Fruit fly (Drosophila melanogaster) whole organism, pupa: ENCODE results near the gene CG10581.

ENCODE experiments used
- CG10348 ChIP-seq: fragments of 200-800 bp; sonication (Bioruptor generic); IDR thresholded peaks from 2 replicates; pipeline ENCODE4 v1.3.6; 2022; ENCODE audit warnings: missing biosample characterization, missing genetic modification characterization
- CG12605 ChIP-seq: fragments of 200-800 bp; sonication (Bioruptor generic); IDR thresholded peaks from 2 replicates; pipeline ENCODE4 v1.3.6; 2022; ENCODE audit warnings: missing biosample characterization, missing genetic modification characterization
- CG13204 ChIP-seq: fragments of 200-800 bp; sonication (Bioruptor generic); optimal IDR thresholded peaks from 2 replicates; lab custom pipeline; 2018; ENCODE audit warnings: missing biosample characterization, mild to moderate bottlenecking, missing genetic modification characterization, moderate library complexity
- CG14655 ChIP-seq: fragments of 200-800 bp; sonication (Bioruptor generic); optimal IDR thresholded peaks from 3 replicates; lab custom pipeline; 2017; ENCODE audit warnings: mild to moderate bottlenecking, missing biosample characterization, missing genetic modification reagents, missing genetic modification characterization
- CG15710 ChIP-seq: fragments of 200-800 bp; sonication (Bioruptor generic); optimal IDR thresholded peaks from 2 replicates; lab custom pipeline; 2018; ENCODE audit warnings: missing biosample characterization, mild to moderate bottlenecking, missing genetic modification characterization, moderate library complexity
- CG17806 ChIP-seq: fragments of 200-800 bp; sonication (Bioruptor generic); optimal IDR thresholded peaks from 2 replicates; lab custom pipeline; 2018; ENCODE audit warnings: missing biosample characterization, mild to moderate bottlenecking, missing genetic modification characterization, moderate library complexity
- CG32121 ChIP-seq: fragments of 200-800 bp; sonication (Bioruptor generic); IDR thresholded peaks from 2 replicates; pipeline ENCODE4 v1.3.6; 2022; ENCODE audit warnings: missing biosample characterization, missing genetic modification characterization
- CG34367 ChIP-seq: fragments of 200-800 bp; sonication (Bioruptor generic); optimal IDR thresholded peaks from 2 replicates; lab custom pipeline; 2018; ENCODE audit warnings: missing biosample characterization, mild to moderate bottlenecking, missing genetic modification characterization
- CG4496 ChIP-seq: fragments of 200-800 bp; sonication (Bioruptor generic); IDR thresholded peaks from 3 replicates; pipeline ENCODE4 v1.3.6; 2022; ENCODE audit warnings: missing biosample characterization, missing genetic modification characterization
- CG8159 ChIP-seq: fragments of 200-800 bp; sonication (Bioruptor generic); optimal IDR thresholded peaks from 3 replicates; lab custom pipeline; 2018; ENCODE audit warnings: missing biosample characterization, mild to moderate bottlenecking, missing genetic modification characterization, moderate library complexity
- CG8301 ChIP-seq: fragments of 200-800 bp; sonication (Bioruptor generic); optimal IDR thresholded peaks from 2 replicates; lab custom pipeline; 2018; ENCODE audit warnings: missing biosample characterization, mild to moderate bottlenecking, missing genetic modification characterization
- CG9948 ChIP-seq: fragments of 200-800 bp; sonication (Bioruptor generic); optimal IDR thresholded peaks from 2 replicates; lab custom pipeline; 2018; ENCODE audit warnings: missing biosample characterization, mild to moderate bottlenecking, missing genetic modification characterization, moderate library complexity
- D1 ChIP-seq: fragments of 200-800 bp; sonication (Bioruptor generic); optimal IDR thresholded peaks from 2 replicates; lab custom pipeline; 2018; ENCODE audit warnings: missing biosample characterization, mild to moderate bottlenecking, missing genetic modification characterization, moderate library complexity
- EcR ChIP-seq: fragments of 200-800 bp; sonication (Bioruptor generic); optimal IDR thresholded peaks from 3 replicates; lab custom pipeline; 2019; ENCODE audit warnings: missing biosample characterization, missing genetic modification characterization, mild to moderate bottlenecking, moderate library complexity, missing genetic modification reagents
- Ets98B ChIP-seq: fragments of 200-800 bp; sonication (Bioruptor generic); IDR thresholded peaks from 2 replicates; pipeline ENCODE4 v1.3.6; 2022; ENCODE audit warnings: missing biosample characterization, missing genetic modification characterization
- Pif1A ChIP-seq: fragments of 200-800 bp; sonication (Bioruptor generic); optimal IDR thresholded peaks from 3 replicates; lab custom pipeline; 2016; ENCODE audit warnings: missing biosample characterization, missing genetic modification characterization
- Pif1B ChIP-seq: fragments of 200-800 bp; sonication (Bioruptor generic); optimal IDR thresholded peaks from 3 replicates; lab custom pipeline; 2016; ENCODE audit warnings: missing biosample characterization, missing genetic modification characterization
- Snoo ChIP-seq: fragments of 200-800 bp; sonication (Bioruptor generic); optimal IDR thresholded peaks from 3 replicates; lab custom pipeline; 2017; ENCODE audit warnings: missing biosample characterization, mild to moderate bottlenecking, missing genetic modification characterization, inconsistent platforms
- fd96Ca ChIP-seq: fragments of 200-800 bp; sonication (Bioruptor generic); IDR thresholded peaks from 3 replicates; pipeline ENCODE4 v1.3.6; 2022; ENCODE audit warnings: missing biosample characterization, missing genetic modification characterization
- gl ChIP-seq: fragments of 200-800 bp; sonication (Bioruptor generic); optimal IDR thresholded peaks from 2 replicates; lab custom pipeline; 2018; ENCODE audit warnings: missing biosample characterization, mild to moderate bottlenecking, missing genetic modification characterization
- rn ChIP-seq: fragments of 200-800 bp; sonication (Bioruptor generic); IDR thresholded peaks from 2 replicates; pipeline ENCODE4 v1.3.6; 2022; ENCODE audit warnings: missing biosample characterization, missing genetic modification characterization

The CG10581 gene

DNA sequence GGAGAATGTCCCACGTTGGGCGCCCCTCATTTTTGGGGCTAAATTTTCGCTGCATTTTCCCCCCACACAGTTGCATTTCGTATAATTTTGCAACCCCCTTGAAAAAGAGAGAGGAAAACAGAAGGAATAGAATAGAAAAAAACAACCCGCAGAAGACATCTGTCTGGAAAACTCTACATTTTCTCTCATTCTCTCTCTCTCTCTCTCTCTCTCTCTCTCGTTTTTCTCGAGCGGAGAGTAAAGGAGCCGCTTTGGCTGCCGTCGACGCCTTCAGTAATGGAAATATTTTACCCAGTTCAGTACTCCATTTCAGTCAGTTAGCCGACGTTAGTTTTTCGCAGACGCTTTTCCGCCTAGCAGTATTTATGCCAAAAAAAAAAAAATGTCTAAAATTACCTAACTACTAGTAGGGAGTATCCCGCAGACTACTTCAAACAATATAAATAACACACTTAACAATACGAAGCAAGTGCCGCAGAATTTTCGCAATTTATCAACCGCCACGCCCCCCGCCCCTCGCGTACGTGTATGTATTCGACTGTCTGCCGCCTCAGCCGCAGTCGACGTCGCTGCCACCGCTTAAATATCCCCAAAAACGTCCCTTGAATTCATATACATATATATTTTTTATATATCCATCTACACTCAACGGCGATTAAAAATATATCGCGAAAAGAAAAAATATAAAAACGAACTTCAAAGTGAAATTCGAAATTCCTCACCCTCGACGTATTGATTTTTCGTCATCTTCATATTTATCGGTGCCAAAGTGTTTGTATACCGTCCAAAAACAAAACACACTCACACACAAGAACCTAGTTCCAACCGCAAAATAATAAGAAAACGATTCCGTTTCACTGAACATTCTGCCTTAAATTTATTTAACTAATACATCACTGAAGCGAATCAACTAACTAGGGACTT lies 14.0 kb upstream of the CG10581 start:
- no peak for TF ChIP-seq Ets98B
- no peak for TF ChIP-seq rn (GFP tag; lab: Robert Waterston, UW)
- no peak for TF ChIP-seq CG13204
- no peak for TF ChIP-seq EcR

DNA sequence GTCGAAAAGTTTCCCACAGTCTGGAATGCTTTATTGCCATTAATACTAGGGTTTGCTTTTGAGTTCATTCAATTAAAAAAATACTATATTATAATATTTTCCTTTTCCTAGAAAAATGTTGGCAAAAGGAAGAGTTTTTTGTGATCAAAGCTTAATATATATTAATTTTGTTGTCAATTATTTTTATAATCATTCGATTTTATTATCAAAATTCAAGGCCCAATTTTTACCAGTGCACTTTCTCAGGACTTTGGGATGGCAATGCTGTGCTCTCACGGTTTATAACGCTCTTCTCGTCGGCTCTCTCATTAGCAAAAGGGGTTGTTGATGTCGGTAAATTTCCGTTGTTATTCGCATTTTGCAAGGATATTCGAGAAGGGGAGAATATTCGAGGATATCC lies 13.0 kb upstream of the CG10581 start:
- TF ChIP-seq gl (tag; lab: Kevin White, UChicago) (no peak), CG15710 (peak; percentile 15), CG8159 (tag; lab: Kevin White, UChicago) (peak; percentile 59), CG14655 (peak; percentile 49), Pif1A (GFP tag; lab: Kevin White, UChicago) (peak; percentile 13), rn (GFP tag; lab: Robert Waterston, UW) (no peak), CG17806 (tag; lab: Kevin White, UChicago) (peak; percentile 36), CG34367 (tag; lab: Kevin White, UChicago) (peak; percentile 8), CG9948 (tag; lab: Kevin White, UChicago) (peak; percentile 29), CG8301 (tag; lab: Kevin White, UChicago) (peak; percentile 16)

DNA sequence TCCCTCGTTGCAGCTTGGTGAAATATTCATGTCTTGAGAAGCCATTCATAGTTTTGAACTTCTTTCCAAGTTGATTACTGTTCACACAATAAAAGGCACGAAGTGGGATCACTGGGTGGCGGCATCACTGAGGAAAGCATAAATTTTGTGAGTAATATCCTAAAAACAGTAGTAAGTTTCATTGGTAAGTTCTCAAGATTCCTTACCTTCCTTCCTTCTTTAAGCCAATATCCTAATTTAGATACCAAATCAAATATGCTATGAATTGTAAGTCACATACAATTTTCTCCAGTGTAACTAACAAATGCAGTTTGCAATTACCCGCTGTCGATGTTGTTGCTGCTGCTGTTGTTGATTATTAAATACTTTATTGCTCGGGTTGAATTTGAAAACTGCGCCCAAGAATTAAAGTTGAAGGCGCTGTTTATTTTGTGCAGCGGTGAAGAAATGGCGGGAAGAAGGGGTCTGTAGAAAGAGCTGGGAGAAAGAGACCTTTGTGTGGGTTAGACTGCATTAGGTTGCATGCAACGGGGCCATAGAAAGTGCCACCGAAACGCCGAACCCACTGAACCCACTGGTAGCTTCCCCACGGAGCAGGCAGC lies 12.2 kb upstream of the CG10581 start:
- TF ChIP-seq CG10348 (GFP tag; lab: Robert Waterston, UW) (no peak), CG15710 (peak; percentile 16), Snoo (tag; lab: Kevin White, UChicago) (no peak), EcR (no peak), CG8159 (tag; lab: Kevin White, UChicago) (peak; percentile 19), CG12605 (GFP tag; lab: Robert Waterston, UW) (0 out of 2 replicates have a peak, but pooled peaks have one; percentile 21), CG32121 (GFP tag; lab: Robert Waterston, UW) (no peak), Ets98B (peak; percentile 27; the same call in 1 of the 2 replicates), CG13204 (no peak), CG9948 (tag; lab: Kevin White, UChicago) (peak; percentile 30), rn (GFP tag; lab: Robert Waterston, UW) (0 out of 2 replicates have a peak, but pooled peaks have one; percentile 9), CG8301 (tag; lab: Kevin White, UChicago) (peak; percentile 54), CG14655 (peak; percentile 61), Pif1B (GFP tag; lab: Kevin White, UChicago) (no peak), CG34367 (tag; lab: Kevin White, UChicago) (peak; percentile 12), CG4496 (GFP tag; lab: Robert Waterston, UW) (no peak), D1 (tag; lab: Kevin White, UChicago) (no peak), Pif1A (GFP tag; lab: Kevin White, UChicago) (peak; percentile 48), CG17806 (tag; lab: Kevin White, UChicago) (peak; percentile 32), gl (tag; lab: Kevin White, UChicago) (no peak), fd96Ca (GFP tag; lab: Robert Waterston, UW) (peak; percentile 42; the same call in 1 of the 3 replicates)
- TF ChIP-seq, all 21 proteins: peak for 12

DNA sequence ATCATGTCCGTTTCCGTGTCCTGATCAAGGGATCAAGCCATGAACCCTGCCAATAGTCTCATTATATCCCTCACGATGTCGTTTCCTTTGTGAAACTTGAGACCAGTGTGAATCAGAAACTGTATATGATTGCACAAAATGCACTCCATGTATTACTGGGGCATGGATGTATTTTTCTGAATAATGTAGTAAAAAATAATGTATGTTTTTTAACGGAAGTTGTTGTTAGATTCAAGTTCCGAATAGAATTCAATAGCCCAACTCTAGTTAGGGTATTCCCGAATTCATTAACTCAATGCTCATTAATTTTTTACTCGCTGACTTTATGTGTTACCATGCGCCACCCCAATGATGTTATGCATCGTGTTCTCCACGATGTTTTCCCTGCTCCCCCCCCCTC lies 10.7 kb upstream of the CG10581 start:
- TF ChIP-seq CG4496 (GFP tag; lab: Robert Waterston, UW) (no peak), CG13204 (no peak), CG9948 (tag; lab: Kevin White, UChicago) (peak; percentile 15), Snoo (tag; lab: Kevin White, UChicago) (no peak), Pif1B (GFP tag; lab: Kevin White, UChicago) (no peak), fd96Ca (GFP tag; lab: Robert Waterston, UW) (no peak), CG17806 (tag; lab: Kevin White, UChicago) (no peak), CG12605 (GFP tag; lab: Robert Waterston, UW) (no peak), CG8159 (tag; lab: Kevin White, UChicago) (no peak), CG14655 (peak; percentile 6)

dm6 chr3L:21043894-21044682 lies 10.1 kb upstream of the CG10581 start:
- no peak for TF ChIP-seq CG12605 (GFP tag; lab: Robert Waterston, UW)
- peak; percentile 29 for TF ChIP-seq Pif1A (GFP tag; lab: Kevin White, UChicago)
- peak; percentile 71 for TF ChIP-seq CG8159 (tag; lab: Kevin White, UChicago)
- TF ChIP-seq Snoo (tag; lab: Kevin White, UChicago): no peak
- TF ChIP-seq fd96Ca (GFP tag; lab: Robert Waterston, UW): 0 out of 3 replicates have a peak, but pooled peaks have one; percentile 25
- TF ChIP-seq D1 (tag; lab: Kevin White, UChicago): no peak
- TF ChIP-seq CG15710: peak; percentile 65
- no peak for TF ChIP-seq CG32121 (GFP tag; lab: Robert Waterston, UW)
- TF ChIP-seq CG4496 (GFP tag; lab: Robert Waterston, UW): peak; percentile 47; the same call in 1 of the 3 replicates
- peak; percentile 32 for TF ChIP-seq CG8301 (tag; lab: Kevin White, UChicago)
- no peak for TF ChIP-seq Ets98B
- peak; percentile 58 for TF ChIP-seq CG14655
- no peak for TF ChIP-seq EcR
- TF ChIP-seq Pif1B (GFP tag; lab: Kevin White, UChicago): no peak
- TF ChIP-seq CG9948 (tag; lab: Kevin White, UChicago): peak; percentile 59
- no peak for TF ChIP-seq CG13204
- peak; percentile 45 for TF ChIP-seq CG34367 (tag; lab: Kevin White, UChicago)
- no peak for TF ChIP-seq gl (tag; lab: Kevin White, UChicago)
- TF ChIP-seq CG10348 (GFP tag; lab: Robert Waterston, UW): no peak
- TF ChIP-seq CG17806 (tag; lab: Kevin White, UChicago): peak; percentile 46
- TF ChIP-seq rn (GFP tag; lab: Robert Waterston, UW): no peak
